Worm (Caenorhabditis elegans): Measurements from ENCODE around the gene nhr-104.

nhr-104 gene

DNA sequence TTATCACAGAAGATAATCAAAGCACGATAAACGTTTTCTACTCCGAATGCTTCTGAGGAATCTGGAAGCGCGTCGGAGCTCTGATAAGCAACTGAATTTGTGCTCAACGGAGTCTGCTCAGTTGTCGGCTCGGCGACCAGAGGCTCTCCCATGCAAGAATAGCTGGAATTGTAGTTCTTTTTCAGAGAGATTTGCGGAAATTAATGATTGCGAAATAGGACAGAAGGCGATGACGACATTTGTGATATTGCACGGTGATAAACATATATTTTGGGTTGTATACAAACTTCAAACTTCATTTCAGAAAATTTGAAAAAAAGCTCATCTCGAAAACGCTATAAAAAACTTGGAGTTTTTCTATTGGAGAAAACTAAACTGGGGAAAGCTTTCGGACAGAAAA, 21.3 kb upstream of the nhr-104 start, which contains the start of gene H06H21.37:
TSS of gene H06H21.37 (minus strand) at position 162 of the 400 bp plus-strand sequence.
- TF ChIP-seq fkh-10 (GFP tag; optimal IDR thresholded peaks at IDR 0.05) (no peak), hmg-11 (tag; optimal IDR thresholded peaks at IDR 0.05) (no peak), ceh-82 (tag; optimal IDR thresholded peaks at IDR 0.05) (no peak), skn-1 (tag; optimal IDR thresholded peaks at IDR 0.05) (no peak), mml-1 (tag; optimal IDR thresholded peaks at IDR 0.05) (no peak), elt-1 (tag; optimal IDR thresholded peaks at IDR 0.05) (no peak), nfya-1 (tag; optimal IDR thresholded peaks at IDR 0.05; ENCODE audit: insufficient read depth) (no peak), unc-39 (tag; optimal IDR thresholded peaks at IDR 0.05) (no peak), snpc-4 (tag; optimal IDR thresholded peaks at IDR 0.05) (no peak), pha-4 (tag; optimal IDR thresholded peaks at IDR 0.05) (no peak), ceh-16 (tag; optimal IDR thresholded peaks at IDR 0.05) (no peak), lsy-12 (tag; optimal IDR thresholded peaks at IDR 0.05) (no peak), unc-62 (GFP tag; optimal IDR thresholded peaks at IDR 0.05) (no peak)

DNA sequence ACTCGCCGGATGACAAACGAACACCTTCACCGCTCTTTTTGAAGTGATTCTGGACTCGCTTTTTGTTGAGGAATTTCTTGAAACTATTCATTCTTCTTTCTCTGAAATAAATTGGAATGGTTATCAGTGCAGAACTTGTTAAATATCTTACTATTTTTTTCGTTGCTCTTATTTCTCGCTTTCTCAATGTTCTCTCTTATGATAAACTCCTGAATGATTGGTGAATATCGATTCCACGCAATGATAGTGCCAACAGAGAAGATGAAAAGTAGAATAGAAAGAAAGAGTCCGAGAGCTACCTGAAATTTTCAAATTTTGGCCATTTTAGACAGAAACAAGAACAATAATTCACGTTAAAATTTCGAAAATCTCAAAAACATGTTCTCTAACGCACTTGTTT, 20.9 kb upstream of the nhr-104 start, which contains the start of gene ubxn-6:
TSS of gene ubxn-6 (minus strand) at position 101 of the 400 bp plus-strand sequence.
- no peak for TF ChIP-seq nhr-25 (tag; optimal IDR thresholded peaks at IDR 0.05)
- no peak for TF ChIP-seq nhr-77 (tag; optimal IDR thresholded peaks at IDR 0.05)
- TF ChIP-seq nhr-76 (tag; optimal IDR thresholded peaks at IDR 0.05) = no peak

DNA sequence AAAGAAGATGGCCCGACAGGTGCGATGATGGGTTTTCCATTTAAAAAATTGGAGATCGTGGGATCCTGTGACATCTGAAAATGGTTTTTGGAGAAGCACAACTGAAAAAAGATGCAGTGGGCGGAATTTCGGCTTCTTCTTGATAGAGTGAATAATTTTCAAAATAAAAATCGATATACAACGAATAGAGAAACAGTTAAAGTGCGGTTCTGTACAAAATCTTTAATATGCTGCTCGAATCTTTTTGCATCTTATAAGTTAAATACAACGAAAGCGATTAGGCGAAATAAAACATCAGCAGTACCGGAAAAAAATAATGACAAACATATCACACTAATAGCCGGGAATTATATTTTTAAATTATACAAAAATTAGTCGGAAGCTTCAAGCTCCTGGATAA, 18.7 kb upstream of the nhr-104 start, which contains the start of gene H06H21.11:
TSS of gene H06H21.11 (minus strand) at position 101 of the 400 bp plus-strand sequence.
- TF ChIP-seq daf-12 (tag; optimal IDR thresholded peaks at IDR 0.05) (no peak), lin-39 (tag; optimal IDR thresholded peaks at IDR 0.05) (no peak), nhr-23 (tag; optimal IDR thresholded peaks at IDR 0.05) (no peak), nfya-1 (tag; optimal IDR thresholded peaks at IDR 0.05; ENCODE audit: insufficient read depth) (no peak), nhr-43 (tag; optimal IDR thresholded peaks at IDR 0.05; ENCODE audit: poor library complexity, severe bottlenecking) (no peak), egl-5 (tag; optimal IDR thresholded peaks at IDR 0.05) (no peak), tbx-2 (tag; optimal IDR thresholded peaks at IDR 0.05) (no peak), elt-1 (tag; optimal IDR thresholded peaks at IDR 0.05) (no peak), fkh-2 (tag; optimal IDR thresholded peaks at IDR 0.05) (no peak), snpc-4 (tag; optimal IDR thresholded peaks at IDR 0.05) (no peak), unc-62 (GFP tag; optimal IDR thresholded peaks at IDR 0.05) (no peak), aly-2 (tag; optimal IDR thresholded peaks at IDR 0.05) (no peak), hmg-11 (tag; optimal IDR thresholded peaks at IDR 0.05) (no peak), ceh-9 (tag; optimal IDR thresholded peaks at IDR 0.05) (no peak), ZK546.5 (tag; optimal IDR thresholded peaks at IDR 0.05) (no peak), ama-1 (optimal IDR thresholded peaks at IDR 0.05) (no peak), jun-1 (tag; optimal IDR thresholded peaks at IDR 0.05) (no peak), egl-27 (tag; optimal IDR thresholded peaks at IDR 0.05) (no peak)

DNA sequence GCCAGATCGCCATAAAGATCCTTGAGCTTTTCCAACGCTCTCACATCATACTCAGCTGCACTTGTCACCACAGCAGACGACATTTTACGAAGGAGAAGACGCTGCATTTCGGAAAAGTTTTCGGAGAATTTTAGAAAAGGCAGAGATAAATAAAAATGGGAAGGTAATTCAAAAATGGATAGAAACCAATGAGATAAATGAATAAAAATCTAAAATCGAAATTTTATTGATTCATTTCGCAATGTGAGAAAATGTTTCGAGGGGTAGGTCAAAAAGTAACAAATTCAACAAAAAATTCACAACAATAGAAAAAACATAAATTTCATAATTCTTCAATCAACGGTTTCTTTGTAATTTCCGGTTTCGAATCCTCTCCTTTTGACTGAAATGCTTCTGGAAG, 18.0 kb upstream of the nhr-104 start, which contains the start of gene dpf-5:
TSS of gene dpf-5 (minus strand) at position 101 of the 400 bp plus-strand sequence.
- TF ChIP-seq egl-27 (tag; optimal IDR thresholded peaks at IDR 0.05) (no peak), eor-1 (tag; optimal IDR thresholded peaks at IDR 0.05) (no peak), fkh-2 (tag; optimal IDR thresholded peaks at IDR 0.05) (no peak), nhr-43 (tag; optimal IDR thresholded peaks at IDR 0.05; ENCODE audit: poor library complexity, severe bottlenecking) (no peak), nhr-237 (tag; optimal IDR thresholded peaks at IDR 0.05) (no peak), R02D3.7 (tag; optimal IDR thresholded peaks at IDR 0.05) (no peak), mdl-1 (tag; optimal IDR thresholded peaks at IDR 0.05) (no peak), fos-1 (tag; optimal IDR thresholded peaks at IDR 0.05) (no peak), snpc-4 (tag; optimal IDR thresholded peaks at IDR 0.05) (no peak), elt-3 (tag; optimal IDR thresholded peaks at IDR 0.05) (no peak), nhr-25 (tag; optimal IDR thresholded peaks at IDR 0.05) (no peak), zag-1 (tag; optimal IDR thresholded peaks at IDR 0.05) (no peak), ceh-82 (tag; optimal IDR thresholded peaks at IDR 0.05) (no peak), lsy-12 (tag; optimal IDR thresholded peaks at IDR 0.05) (no peak), elt-2 (tag; optimal IDR thresholded peaks at IDR 0.05) (no peak), aly-2 (tag; optimal IDR thresholded peaks at IDR 0.05) (no peak)
